Worm (Caenorhabditis elegans) whole organism, L3 larva: ENCODE data around the gene srx-80.

Experiments
- R02D3.7 ChIP-seq: fragments of 150-350 bp; optimal IDR thresholded peaks from 2 replicates; lab custom pipeline; 2014; ENCODE audit warnings: missing biosample characterization, missing genetic modification characterization
- ZK546.5 ChIP-seq: sonication (generic microtip); optimal IDR thresholded peaks from 2 replicates; lab custom pipeline; 2017; ENCODE audit warnings: missing biosample characterization, missing genetic modification characterization
- aly-2 ChIP-seq: fragments of 150-350 bp; optimal IDR thresholded peaks from 2 replicates; lab custom pipeline; 2014; ENCODE audit warnings: missing biosample characterization, missing genetic modification characterization
- ama-1 ChIP-seq: fragments of 150-350 bp; optimal IDR thresholded peaks from 2 replicates; lab custom pipeline; 2018
- ceh-16 ChIP-seq: sonication (generic microtip); optimal IDR thresholded peaks from 2 replicates; lab custom pipeline; 2017; ENCODE audit warnings: missing biosample characterization, missing genetic modification characterization
- ceh-28 ChIP-seq: fragments of 150-350 bp; optimal IDR thresholded peaks from 2 replicates; lab custom pipeline; 2014; ENCODE audit warnings: missing biosample characterization, missing genetic modification reagents, missing genetic modification characterization
- ceh-82 ChIP-seq: fragments of 150-350 bp; optimal IDR thresholded peaks from 2 replicates; lab custom pipeline; 2014; ENCODE audit warnings: missing biosample characterization, missing genetic modification characterization
- ceh-9 ChIP-seq: sonication (generic microtip); optimal IDR thresholded peaks from 2 replicates; lab custom pipeline; 2018; ENCODE audit warnings: missing biosample characterization, missing genetic modification characterization
- daf-12 ChIP-seq: fragments of 150-350 bp; optimal IDR thresholded peaks from 2 replicates; lab custom pipeline; 2014; ENCODE audit warnings: missing biosample characterization, missing genetic modification reagents, missing genetic modification characterization
- egl-27 ChIP-seq: sonication (generic microtip); optimal IDR thresholded peaks from 4 replicates; lab custom pipeline; 2017; ENCODE audit warnings: missing biosample characterization, missing genetic modification reagents, missing genetic modification characterization
- egl-5 ChIP-seq: fragments of 150-350 bp; optimal IDR thresholded peaks from 2 replicates; lab custom pipeline; 2017; ENCODE audit warnings: missing biosample characterization, missing genetic modification reagents, missing genetic modification characterization, inconsistent platforms
- elt-1 ChIP-seq: fragments of 150-350 bp; optimal IDR thresholded peaks from 2 replicates; lab custom pipeline; 2014; ENCODE audit warnings: missing biosample characterization, missing genetic modification characterization
- elt-2 ChIP-seq: sonication (generic microtip); optimal IDR thresholded peaks from 2 replicates; lab custom pipeline; 2016; ENCODE audit warnings: missing genetic modification reagents, mild to moderate bottlenecking, missing genetic modification characterization, missing compliant biosample characterization
- elt-3 ChIP-seq, 3 experiments: fragments of 150-350 bp in 1 of 3; sonication (generic microtip) in 2 of 3; optimal IDR thresholded peaks; 2 replicates in 2 of 3; 4 replicates in 1 of 3; lab custom pipeline; 2014 to 2017; ENCODE audit warnings: missing biosample characterization in 3 of 3, missing genetic modification characterization in 3 of 3
- eor-1 ChIP-seq, 2 experiments: fragments of 150-350 bp; optimal IDR thresholded peaks; 2 replicates each; lab custom pipeline; 2014 to 2018; ENCODE audit warnings: missing biosample characterization in 2 of 2, missing genetic modification characterization in 2 of 2
- fkh-10 ChIP-seq: sonication (generic microtip); optimal IDR thresholded peaks from 2 replicates; lab custom pipeline; 2017; ENCODE audit warnings: missing biosample characterization, missing genetic modification reagents, missing genetic modification characterization
- fkh-2 ChIP-seq: fragments of 150-350 bp; optimal IDR thresholded peaks from 2 replicates; lab custom pipeline; 2014; ENCODE audit warnings: missing biosample characterization, missing genetic modification reagents, missing genetic modification characterization
- fos-1 ChIP-seq: fragments of 150-350 bp; optimal IDR thresholded peaks from 2 replicates; lab custom pipeline; 2014; ENCODE audit warnings: missing biosample characterization, missing genetic modification characterization
- hmg-11 ChIP-seq: sonication (generic microtip); optimal IDR thresholded peaks from 2 replicates; lab custom pipeline; 2016; ENCODE audit warnings: missing genetic modification characterization, missing compliant biosample characterization
- jun-1 ChIP-seq: fragments of 150-350 bp; optimal IDR thresholded peaks from 2 replicates; lab custom pipeline; 2014; ENCODE audit warnings: missing biosample characterization, missing genetic modification reagents, missing genetic modification characterization
- lin-15B ChIP-seq: fragments of 150-350 bp; optimal IDR thresholded peaks from 2 replicates; lab custom pipeline; 2014; ENCODE audit warnings: missing biosample characterization, missing genetic modification characterization
- lin-39 ChIP-seq: fragments of 150-350 bp; optimal IDR thresholded peaks from 2 replicates; lab custom pipeline; 2018; ENCODE audit warnings: missing biosample characterization, missing genetic modification reagents, missing genetic modification characterization
- lsy-12 ChIP-seq: sonication (generic microtip); optimal IDR thresholded peaks from 2 replicates; lab custom pipeline; 2016; ENCODE audit warnings: mild to moderate bottlenecking, missing genetic modification characterization, missing compliant biosample characterization
- mdl-1 ChIP-seq: fragments of 150-350 bp; optimal IDR thresholded peaks from 2 replicates; lab custom pipeline; 2014; ENCODE audit warnings: missing biosample characterization, missing genetic modification characterization
- mml-1 ChIP-seq: fragments of 150-350 bp; sonication (generic microtip); optimal IDR thresholded peaks from 3 replicates; lab custom pipeline; 2014; ENCODE audit warnings: missing biosample characterization, missing genetic modification characterization
- nfya-1 ChIP-seq: sonication (generic microtip); optimal IDR thresholded peaks from 2 replicates; lab custom pipeline; 2017; ENCODE audit warnings: missing genetic modification characterization, mild to moderate bottlenecking, missing compliant biosample characterization, antibody characterized with exemption, moderate library complexity; ENCODE audit not compliant: insufficient read depth
- nhr-11 ChIP-seq: fragments of 150-350 bp; optimal IDR thresholded peaks from 2 replicates; lab custom pipeline; 2014; ENCODE audit warnings: missing biosample characterization, missing genetic modification characterization
- nhr-12 ChIP-seq: fragments of 150-350 bp; optimal IDR thresholded peaks from 2 replicates; lab custom pipeline; 2014; ENCODE audit warnings: missing biosample characterization, missing genetic modification characterization
- nhr-23 ChIP-seq: fragments of 150-350 bp; optimal IDR thresholded peaks from 2 replicates; lab custom pipeline; 2014; ENCODE audit warnings: missing biosample characterization, missing genetic modification reagents, missing genetic modification characterization
- nhr-237 ChIP-seq: fragments of 150-350 bp; optimal IDR thresholded peaks from 2 replicates; lab custom pipeline; 2014; ENCODE audit warnings: missing biosample characterization, missing genetic modification characterization
- nhr-25 ChIP-seq: sonication (generic microtip); optimal IDR thresholded peaks from 2 replicates; lab custom pipeline; 2017; ENCODE audit warnings: missing biosample characterization, missing genetic modification characterization
- nhr-28 ChIP-seq: fragments of 150-350 bp; optimal IDR thresholded peaks from 2 replicates; lab custom pipeline; 2014; ENCODE audit warnings: missing biosample characterization, missing genetic modification characterization
- nhr-43 ChIP-seq: sonication (generic microtip); optimal IDR thresholded peaks from 2 replicates; lab custom pipeline; 2016; ENCODE audit warnings: mild to moderate bottlenecking, missing genetic modification characterization, missing compliant biosample characterization; ENCODE audit not compliant: poor library complexity, severe bottlenecking
- nhr-67 ChIP-seq: fragments of 150-350 bp; optimal IDR thresholded peaks from 2 replicates; lab custom pipeline; 2014; ENCODE audit warnings: missing biosample characterization, missing genetic modification characterization
- nhr-76 ChIP-seq: fragments of 150-350 bp; sonication (generic microtip); optimal IDR thresholded peaks from 5 replicates; lab custom pipeline; 2014; ENCODE audit warnings: missing biosample characterization, missing genetic modification characterization
- nhr-77 ChIP-seq: fragments of 150-350 bp; optimal IDR thresholded peaks from 2 replicates; lab custom pipeline; 2014; ENCODE audit warnings: missing biosample characterization, missing genetic modification characterization
- pha-4 ChIP-seq: fragments of 150-350 bp; optimal IDR thresholded peaks from 2 replicates; lab custom pipeline; 2014; ENCODE audit warnings: missing biosample characterization, missing genetic modification reagents, missing genetic modification characterization
- pqm-1 ChIP-seq: fragments of 150-350 bp; optimal IDR thresholded peaks from 2 replicates; lab custom pipeline; 2017; ENCODE audit warnings: missing biosample characterization, missing genetic modification characterization, inconsistent platforms
- sea-2 ChIP-seq: fragments of 150-350 bp; sonication (generic microtip); optimal IDR thresholded peaks from 4 replicates; lab custom pipeline; 2014; ENCODE audit warnings: missing biosample characterization, missing genetic modification reagents, missing genetic modification characterization
- skn-1 ChIP-seq: fragments of 150-350 bp; optimal IDR thresholded peaks from 2 replicates; lab custom pipeline; 2014; ENCODE audit warnings: missing biosample characterization, missing genetic modification characterization
- snpc-4 ChIP-seq: fragments of 150-350 bp; optimal IDR thresholded peaks from 2 replicates; lab custom pipeline; 2014; ENCODE audit warnings: missing biosample characterization, missing genetic modification characterization
- tbx-2 ChIP-seq: sonication (generic microtip); optimal IDR thresholded peaks from 2 replicates; lab custom pipeline; 2016; ENCODE audit warnings: mild to moderate bottlenecking, missing genetic modification characterization, missing compliant biosample characterization
- unc-39 ChIP-seq: sonication (generic microtip); optimal IDR thresholded peaks from 4 replicates; lab custom pipeline; 2017; ENCODE audit warnings: missing biosample characterization, missing genetic modification characterization
- unc-62 ChIP-seq: fragments of 150-350 bp; sonication (generic microtip); optimal IDR thresholded peaks from 4 replicates; lab custom pipeline; 2014; ENCODE audit warnings: missing biosample characterization, missing genetic modification reagents, missing genetic modification characterization
- zag-1 ChIP-seq: fragments of 150-350 bp; optimal IDR thresholded peaks from 2 replicates; lab custom pipeline; 2014; ENCODE audit warnings: missing biosample characterization, missing genetic modification characterization
- ztf-11 ChIP-seq: fragments of 150-350 bp; optimal IDR thresholded peaks from 2 replicates; lab custom pipeline; 2014; ENCODE audit warnings: missing biosample characterization, missing genetic modification characterization
- ztf-4 ChIP-seq: fragments of 150-350 bp; optimal IDR thresholded peaks from 2 replicates; lab custom pipeline; 2014; ENCODE audit warnings: missing biosample characterization, missing genetic modification characterization

The srx-80 gene

ce11 chrV:11641298-11641787, 47.8 kb downstream of the srx-80 start:
- peak; percentile 9 for TF ChIP-seq snpc-4
- peak; percentile 74 for TF ChIP-seq nfya-1 (tag; lab: Kevin White, UChicago)
- peak; percentile 16 for TF ChIP-seq egl-5 (tag; lab: Kevin White, UChicago)
- TF ChIP-seq lsy-12 (tag; lab: Kevin White, UChicago), result no peak
- no peak for TF ChIP-seq nhr-12
- TF ChIP-seq tbx-2, result peak; percentile 25
- TF ChIP-seq unc-62, result peak; percentile 5
- TF ChIP-seq elt-2 (tag; lab: Kevin White, UChicago), result no peak
- peak; percentile 54 for TF ChIP-seq mdl-1 (tag; lab: Kevin White, UChicago)
- peak; percentile 33 for TF ChIP-seq nhr-11 (tag; lab: Kevin White, UChicago)
- TF ChIP-seq fkh-10 (GFP tag; lab: Kevin White, UChicago), result peak; percentile 77
- TF ChIP-seq lin-39, result peak; percentile 56
- TF ChIP-seq ceh-16 (tag; lab: Kevin White, UChicago), result no peak
- peak; percentile 14 for TF ChIP-seq zag-1
- TF ChIP-seq skn-1, result peak; percentile 59
- TF ChIP-seq lin-15B (tag; lab: Kevin White, UChicago), result peak; percentile 36
- peak; percentile 27 for TF ChIP-seq hmg-11

ce11 chrV:11644166-11644565, 50.6 kb downstream of the srx-80 start, which contains the start of gene bir-1:
Gene bir-1 (plus strand): TSS chrV:11644477.
- no peak for TF ChIP-seq fos-1 (tag; lab: Kevin White, UChicago)
- TF ChIP-seq sea-2 (GFP tag; lab: Kevin White, UChicago), result no peak
- TF ChIP-seq egl-27, result no peak
- no peak for TF ChIP-seq R02D3.7 (tag; lab: Kevin White, UChicago)
- TF ChIP-seq lin-39, result peak; percentile 87
- TF ChIP-seq pqm-1, result peak; percentile 17
- no peak for TF ChIP-seq nhr-11 (tag; lab: Kevin White, UChicago)
- TF ChIP-seq nhr-76 (tag; lab: Kevin White, UChicago), result no peak
- no peak for TF ChIP-seq lsy-12 (tag; lab: Kevin White, UChicago)
- TF ChIP-seq snpc-4, result peak; percentile 87
- no peak for TF ChIP-seq unc-39 (tag; lab: Kevin White, UChicago)
- no peak for TF ChIP-seq ceh-16 (tag; lab: Kevin White, UChicago)
- TF ChIP-seq mml-1 (tag; lab: Kevin White, UChicago), result no peak
- peak; percentile 81 for TF ChIP-seq nfya-1 (tag; lab: Kevin White, UChicago)
- no peak for TF ChIP-seq eor-1 (tag; optimal IDR thresholded peaks at IDR 0.05; lab: Kevin White, UChicago)
- TF ChIP-seq elt-1 (tag; lab: Kevin White, UChicago), result no peak
- TF ChIP-seq nhr-237 (tag; lab: Kevin White, UChicago), result no peak
- no peak for TF ChIP-seq daf-12
- TF ChIP-seq pha-4 (tag; lab: Kevin White, UChicago), result peak; percentile 78
- peak; percentile 26 for TF ChIP-seq hmg-11
- peak; percentile 57 for TF ChIP-seq mdl-1 (tag; lab: Kevin White, UChicago)
- no peak for TF ChIP-seq unc-62
- no peak for TF ChIP-seq ztf-11 (tag; lab: Kevin White, UChicago)
- peak; percentile 50 for TF ChIP-seq egl-5 (tag; lab: Kevin White, UChicago)
- TF ChIP-seq elt-3 (tag; optimal IDR thresholded peaks at IDR 0.05; lab: Kevin White, UChicago), result no peak
- TF ChIP-seq nhr-12, result no peak
- no peak for TF ChIP-seq ZK546.5
- no peak for TF ChIP-seq ceh-9
- TF ChIP-seq nhr-23 (tag; lab: Kevin White, UChicago), result peak; percentile 55
- no peak for TF ChIP-seq nhr-67 (tag; lab: Kevin White, UChicago)
- no peak for TF ChIP-seq nhr-77
- TF ChIP-seq tbx-2, result no peak
- no peak for TF ChIP-seq zag-1
- TF ChIP-seq ceh-82 (tag; lab: Kevin White, UChicago), result no peak
- TF ChIP-seq lin-15B (tag; lab: Kevin White, UChicago), result peak; percentile 87
- TF ChIP-seq ama-1, result no peak
- TF ChIP-seq skn-1, result no peak
- peak; percentile 59 for TF ChIP-seq nhr-25 (tag; lab: Kevin White, UChicago)
- no peak for TF ChIP-seq fkh-10 (GFP tag; lab: Kevin White, UChicago)
- TF ChIP-seq elt-2 (tag; lab: Kevin White, UChicago), result peak; percentile 30
- no peak for TF ChIP-seq ztf-4 (tag; lab: Kevin White, UChicago)
- no peak for TF ChIP-seq jun-1
- no peak for TF ChIP-seq aly-2 (tag; lab: Kevin White, UChicago)
- TF ChIP-seq fkh-2 (tag; lab: Kevin White, UChicago), result no peak
- TF ChIP-seq nhr-28 (tag; lab: Kevin White, UChicago), result no peak
- peak; percentile 75 for TF ChIP-seq ceh-28 (tag; lab: Kevin White, UChicago)
- peak; percentile 70 for TF ChIP-seq nhr-43 (tag; lab: Kevin White, UChicago)
